Worm (Caenorhabditis elegans) whole organism, dauer: Measurements from ENCODE around the gene F39G3.3.

ENCODE experiments used
- unc-62 ChIP-seq: sonication (generic microtip); optimal IDR thresholded peaks from 2 replicates; lab custom pipeline; 2017; ENCODE audit warnings: missing biosample characterization, missing genetic modification reagents, missing genetic modification characterization

F39G3.3 gene

DNA sequence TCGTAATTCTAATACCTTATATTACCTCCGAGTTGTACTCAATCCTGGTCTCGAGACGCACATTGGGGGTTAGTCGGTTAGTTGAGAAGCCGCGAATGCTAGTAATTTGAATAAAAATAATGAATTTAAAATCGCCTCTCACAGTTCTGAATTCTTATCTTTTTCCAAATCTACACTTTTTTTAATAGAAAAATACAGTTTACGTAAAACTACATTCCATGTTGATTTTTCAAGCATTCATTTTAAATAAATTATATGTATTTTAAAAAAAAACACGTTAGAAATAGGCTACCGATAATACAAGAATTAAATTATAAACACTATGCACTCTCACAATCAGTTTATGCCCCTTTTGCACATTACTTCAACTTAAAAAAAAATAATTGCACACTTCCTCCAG lies 37.9 kb downstream of the F39G3.3 start, which contains the start of gene C18G1.9:
Gene C18G1.9 (minus strand): TSS at position 101 of the 400 bp plus-strand sequence.
- TF ChIP-seq unc-62, result no peak

- no peak for TF ChIP-seq unc-62
Observed at ce11 chrV:4770408-4770947, 38.8 kb downstream of the F39G3.3 start, which contains the start of gene elt-7. TSS of gene elt-7 (plus strand) at chrV:4770670.

ce11 chrV:4775140-4775539 lies 43.4 kb downstream of the F39G3.3 start:
- no peak for TF ChIP-seq unc-62

DNA sequence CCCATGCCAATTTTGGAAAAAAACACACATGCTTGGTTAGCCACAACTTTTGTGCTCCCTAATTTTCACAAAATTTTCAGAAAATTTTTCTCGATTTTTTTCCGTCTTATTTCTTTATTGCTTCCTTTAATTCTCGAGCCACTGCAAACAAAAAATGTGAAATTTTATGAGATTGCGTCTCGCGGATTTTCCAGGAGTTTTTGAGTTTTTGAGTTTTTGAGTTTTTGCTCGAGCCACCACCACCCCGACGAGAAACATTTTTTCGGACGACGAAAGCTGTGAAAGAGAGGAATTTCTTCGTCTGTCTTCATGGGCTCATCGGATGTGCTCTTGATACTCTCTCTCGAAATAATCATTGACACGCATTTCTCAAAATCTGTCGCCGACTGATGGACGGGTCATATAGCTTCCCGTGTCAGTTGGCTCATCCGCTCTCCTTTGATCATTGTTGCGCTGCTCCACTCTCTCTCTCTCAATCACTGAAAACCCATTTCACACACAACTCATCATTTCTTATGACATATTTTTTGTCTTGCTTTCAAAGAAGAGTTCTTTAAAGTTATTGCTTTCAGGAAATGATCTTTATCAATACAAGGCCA lies 45.8 kb downstream of the F39G3.3 start, which contains the start of gene C18G1.1:
Gene C18G1.1 (plus strand): TSS at position 573 of the 599 bp plus-strand sequence.
- TF ChIP-seq unc-62, result no peak

DNA sequence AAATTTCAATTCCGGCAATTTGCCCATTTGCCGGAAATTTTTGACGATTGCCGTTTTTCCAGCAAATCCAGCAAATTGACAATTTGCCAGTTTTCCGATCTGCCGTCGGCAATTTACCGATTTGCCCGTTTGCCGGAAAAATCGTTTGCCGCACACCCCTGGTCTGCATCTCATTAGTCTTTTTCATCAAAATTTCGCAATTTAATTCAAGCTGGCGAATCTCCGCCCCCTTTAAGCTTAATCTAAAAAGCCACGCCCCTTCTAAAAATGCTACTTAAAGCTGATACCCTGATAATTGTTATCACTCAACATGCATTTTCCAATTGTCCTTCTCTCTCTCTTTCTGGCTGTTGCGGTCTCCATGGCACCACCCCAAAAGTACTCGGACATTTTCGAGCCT lies 51.6 kb downstream of the F39G3.3 start, which contains the start of gene Y60C6A.1:
Gene Y60C6A.1 (plus strand): TSS at position 301 of the 400 bp plus-strand sequence.
- TF ChIP-seq unc-62, result no peak
